Fruit fly (Drosophila melanogaster) whole organism, embryonic: ENCODE results near the gene CG44001.

ENCODE experiments used
- CG13296 ChIP-seq: fragments of 200-800 bp; sonication (Bioruptor generic); optimal IDR thresholded peaks from 3 replicates; lab custom pipeline; 2018; ENCODE audit warnings: missing biosample characterization, mild to moderate bottlenecking, missing genetic modification characterization
- CG2712 ChIP-seq: fragments of 200-800 bp; optimal IDR thresholded peaks from 3 replicates; lab custom pipeline; 2019; ENCODE audit warnings: missing biosample characterization, mild to moderate bottlenecking, missing genetic modification characterization, moderate library complexity
- CG30403 ChIP-seq: fragments of 200-800 bp; sonication (Bioruptor generic); optimal IDR thresholded peaks from 3 replicates; lab custom pipeline; 2016; ENCODE audit warnings: missing biosample characterization, missing genetic modification characterization
- Rfx ChIP-seq: fragments of 200-800 bp; sonication (Bioruptor generic); IDR thresholded peaks from 2 replicates; pipeline ENCODE4 v1.3.6; 2022; ENCODE audit warnings: missing biosample characterization, missing genetic modification characterization
- chn ChIP-seq: fragments of 200-800 bp; sonication (Bioruptor generic); optimal IDR thresholded peaks from 2 replicates; lab custom pipeline; 2016; ENCODE audit warnings: missing biosample characterization, missing genetic modification characterization
- dysf ChIP-seq: fragments of 200-800 bp; sonication (Bioruptor generic); IDR thresholded peaks from 3 replicates; pipeline ENCODE4 v1.3.6; 2022; ENCODE audit warnings: missing biosample characterization, missing genetic modification characterization
- vfl ChIP-seq: fragments of 200-800 bp; sonication (Bioruptor generic); optimal IDR thresholded peaks from 2 replicates; lab custom pipeline; 2016; ENCODE audit warnings: missing biosample characterization, missing genetic modification characterization
- wek ChIP-seq: fragments of 200-800 bp; sonication (Bioruptor generic); optimal IDR thresholded peaks from 3 replicates; lab custom pipeline; 2018; ENCODE audit warnings: missing biosample characterization, mild to moderate bottlenecking, missing genetic modification characterization, moderate library complexity

DNA sequence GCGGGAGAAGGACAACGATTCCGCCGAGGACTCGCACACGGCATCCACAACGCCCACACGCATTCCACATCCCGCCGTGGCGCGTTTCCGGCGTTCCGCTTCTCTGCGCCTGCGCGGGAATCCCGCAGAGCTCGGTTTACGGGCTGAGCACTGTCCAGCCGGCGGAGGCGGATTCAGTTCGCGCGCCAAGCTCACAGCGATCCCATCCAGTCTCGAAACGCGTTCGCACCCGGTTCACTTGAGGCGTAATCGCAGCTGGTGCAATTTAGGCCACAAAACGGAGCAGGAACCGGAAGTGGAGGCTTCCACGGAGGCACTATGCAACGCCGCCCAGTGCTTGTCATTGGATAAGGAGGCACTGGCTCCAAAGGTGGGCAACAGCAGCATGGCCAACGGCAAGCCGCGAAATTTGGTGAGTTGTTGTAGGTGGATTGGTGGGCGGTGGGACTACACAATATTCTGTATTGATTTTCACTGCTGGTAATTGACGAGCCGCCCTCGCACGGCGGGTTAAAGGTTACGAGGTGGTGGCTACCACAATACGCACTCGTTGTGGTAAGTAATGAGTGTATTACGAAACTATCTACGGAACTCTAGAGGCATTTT lies 19.8 kb downstream of the CG44001 start:
- TF ChIP-seq CG2712 (tag; lab: Kevin White, UChicago) (no peak), chn (GFP tag; lab: Kevin White, UChicago) (no peak), CG13296 (GFP tag; lab: Kevin White, UChicago) (no peak), Rfx (GFP tag; lab: Robert Waterston, UW) (no peak), CG30403 (GFP tag; lab: Kevin White, UChicago) (no peak), wek (GFP tag; lab: Kevin White, UChicago) (no peak), vfl (GFP tag; lab: Kevin White, UChicago) (no peak), dysf (no peak)
